Worm (Caenorhabditis elegans) whole organism, L4/young adult: ENCODE results near the gene F56D6.21.

ENCODE experiments used
- dao-5 ChIP-seq: sonication (generic microtip); optimal IDR thresholded peaks from 2 replicates; lab custom pipeline; 2016; ENCODE audit warnings: missing genotype, missing genetic modification characterization, moderate library complexity, missing compliant biosample characterization
- him-1 ChIP-seq: sonication (generic microtip); optimal IDR thresholded peaks from 2 replicates; lab custom pipeline; 2016; ENCODE audit warnings: missing genotype, missing genetic modification reagents, missing genetic modification characterization, missing compliant biosample characterization

DNA sequence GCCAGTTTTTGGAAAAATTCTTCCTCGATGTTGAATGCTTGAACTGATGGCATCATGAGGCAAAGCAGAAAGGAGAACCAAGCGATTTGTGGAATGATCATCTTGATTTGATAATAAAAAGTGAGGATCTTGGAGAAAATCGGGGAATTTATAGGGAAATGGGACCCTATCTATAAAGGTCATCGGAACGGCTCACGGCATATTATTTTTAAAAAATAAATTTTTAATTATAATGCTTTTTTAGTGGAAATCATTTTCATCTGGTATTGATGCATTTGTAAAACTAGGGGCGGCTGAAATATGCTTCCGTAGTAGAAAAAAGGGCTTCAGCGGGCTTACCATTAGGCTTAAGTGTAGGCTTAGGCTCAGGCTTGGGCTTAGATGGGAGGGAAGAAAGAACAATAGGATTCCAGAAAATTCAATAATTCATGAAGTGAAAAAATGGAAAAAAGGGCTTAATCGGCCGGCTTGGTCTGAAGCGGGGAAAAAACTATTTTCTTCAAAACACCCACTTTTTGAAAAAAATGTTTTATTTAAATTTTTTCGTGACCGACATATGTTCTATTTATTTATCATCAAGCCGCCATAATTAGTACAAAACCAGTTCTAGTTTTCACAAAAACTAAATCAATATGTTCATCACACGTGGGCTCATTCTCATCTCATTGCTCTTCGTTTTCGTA is 2.9 kb downstream of the F56D6.21 start, which contains the start of the genes F56D6.22 and F56D6.12:
- TF ChIP-seq dao-5 (tag; lab: Kevin White, UChicago) (no peak), him-1 (no peak)
